Fruit fly (Drosophila melanogaster) whole organism, wandering third instar larva: ENCODE data around the gene CG3527.

Source experiments
- Abd-B ChIP-seq: fragments of >200 bp; optimal IDR thresholded peaks from 2 replicates; lab custom pipeline; 2017; ENCODE audit warnings: missing biosample characterization, missing genetic modification characterization
- CG32264 ChIP-seq: fragments of 200-800 bp; sonication (Bioruptor generic); optimal IDR thresholded peaks from 2 replicates; lab custom pipeline; 2016; ENCODE audit warnings: missing biosample characterization, missing genetic modification characterization
- CG9705 ChIP-seq: fragments of 200-800 bp; sonication (Bioruptor generic); optimal IDR thresholded peaks from 2 replicates; lab custom pipeline; 2018; ENCODE audit warnings: missing biosample characterization, mild to moderate bottlenecking, missing genetic modification characterization
- CrebA ChIP-seq: fragments of 200-800 bp; sonication (Bioruptor generic); optimal IDR thresholded peaks from 2 replicates; lab custom pipeline; 2016; ENCODE audit warnings: missing biosample characterization, mild to moderate bottlenecking, missing genetic modification characterization, borderline replicate concordance
- Dfd ChIP-seq: fragments of >200 bp; optimal IDR thresholded peaks from 2 replicates; lab custom pipeline; 2017; ENCODE audit warnings: missing biosample characterization, missing genetic modification characterization
- Dif ChIP-seq: fragments of 200-275, 200-300 bp; sonication (Bioruptor generic); optimal IDR thresholded peaks from 2 replicates; lab custom pipeline; 2018; ENCODE audit warnings: missing biosample characterization, missing genetic modification characterization; ENCODE audit not compliant: partially characterized antibody
- GATAd ChIP-seq: sonication (Bioruptor generic); optimal IDR thresholded peaks from 2 replicates; lab custom pipeline; 2016; ENCODE audit warnings: missing biosample characterization, missing genetic modification characterization
- HLH106 ChIP-seq: fragments of 200-800 bp; optimal IDR thresholded peaks from 3 replicates; lab custom pipeline; 2019; ENCODE audit warnings: missing biosample characterization, mild to moderate bottlenecking, missing genetic modification characterization, moderate library complexity
- Hnf4 ChIP-seq: fragments of 200-800 bp; sonication (Bioruptor generic); optimal IDR thresholded peaks from 2 replicates; lab custom pipeline; 2016; ENCODE audit warnings: missing biosample characterization, mild to moderate bottlenecking, missing genetic modification characterization
- Hr78 ChIP-seq: fragments of >200 bp; optimal IDR thresholded peaks from 2 replicates; lab custom pipeline; 2017; ENCODE audit warnings: missing biosample characterization, missing genetic modification characterization
- Hr83 ChIP-seq: fragments of 200-300 bp; sonication (Bioruptor generic); optimal IDR thresholded peaks from 2 replicates; lab custom pipeline; 2016; ENCODE audit warnings: missing biosample characterization, mild to moderate bottlenecking, missing genetic modification characterization, moderate library complexity; ENCODE audit not compliant: poor library complexity, severe bottlenecking
- Jra ChIP-seq: sonication (Bioruptor generic); optimal IDR thresholded peaks from 2 replicates; lab custom pipeline; 2016; ENCODE audit warnings: missing biosample characterization, missing genetic modification characterization
- Mio ChIP-seq: sonication (Bioruptor generic); optimal IDR thresholded peaks from 2 replicates; lab custom pipeline; 2016; ENCODE audit warnings: missing biosample characterization, missing genetic modification characterization
- N ChIP-seq: fragments of >200 bp; optimal IDR thresholded peaks from 2 replicates; lab custom pipeline; 2018; ENCODE audit warnings: missing biosample characterization, missing external identifiers, missing genetic modification characterization
- OdsH ChIP-seq: fragments of 200-800 bp; sonication (Bioruptor generic); optimal IDR thresholded peaks from 2 replicates; lab custom pipeline; 2016; ENCODE audit warnings: missing biosample characterization, mild to moderate bottlenecking, missing genetic modification characterization
- Sp1 ChIP-seq: fragments of 200-800 bp; sonication (Bioruptor generic); optimal IDR thresholded peaks from 3 replicates; lab custom pipeline; 2019; ENCODE audit warnings: missing biosample characterization, mild to moderate bottlenecking, missing genetic modification characterization, moderate library complexity
- br ChIP-seq: fragments of 200-800 bp; sonication (Bioruptor generic); optimal IDR thresholded peaks from 2 replicates; lab custom pipeline; 2016; ENCODE audit warnings: missing biosample characterization, missing genetic modification characterization
- brk ChIP-seq: fragments of 200-800 bp; sonication (Bioruptor generic); optimal IDR thresholded peaks from 2 replicates; lab custom pipeline; 2016; ENCODE audit warnings: missing biosample characterization, mild to moderate bottlenecking, missing genetic modification characterization
- dl ChIP-seq, 2 experiments: fragments of 175-275, 200-275 bp in 1 of 2; fragments of 200-275 bp in 1 of 2; sonication (Bioruptor generic); optimal IDR thresholded peaks; lab custom pipeline; 2018; ENCODE audit warnings: mild to moderate bottlenecking in 2 of 2, missing biosample characterization in 2 of 2, missing genetic modification characterization in 2 of 2, moderate library complexity in 2 of 2; ENCODE audit not compliant: partially characterized antibody in 2 of 2, insufficient read depth in 1 of 2
- dmrt93B ChIP-seq: fragments of 200-800 bp; sonication (Bioruptor generic); optimal IDR thresholded peaks from 2 replicates; lab custom pipeline; 2018; ENCODE audit warnings: missing biosample characterization, mild to moderate bottlenecking, missing genetic modification characterization
- dsf ChIP-seq: sonication (Bioruptor generic); optimal IDR thresholded peaks from 2 replicates; lab custom pipeline; 2016; ENCODE audit warnings: missing biosample characterization, missing genetic modification characterization, borderline replicate concordance
- ey ChIP-seq: fragments of 200-800 bp; sonication (Bioruptor generic); optimal IDR thresholded peaks from 2 replicates; lab custom pipeline; 2016; ENCODE audit warnings: missing biosample characterization, missing genetic modification characterization
- foxo ChIP-seq, 2 experiments: fragments of 200-800 bp; sonication (Bioruptor generic); optimal IDR thresholded peaks; 2 replicates in 1 of 2; 3 replicates in 1 of 2; lab custom pipeline; 2016 to 2017; ENCODE audit warnings: missing biosample characterization in 2 of 2, missing genetic modification characterization in 2 of 2
- fru ChIP-seq: fragments of 200-800 bp; sonication (Bioruptor generic); optimal IDR thresholded peaks from 3 replicates; lab custom pipeline; 2016; ENCODE audit warnings: missing biosample characterization, mild to moderate bottlenecking, missing genetic modification characterization
- h ChIP-seq: fragments of 200-800 bp; sonication (Bioruptor generic); optimal IDR thresholded peaks from 3 replicates; lab custom pipeline; 2016; ENCODE audit warnings: missing biosample characterization, mild to moderate bottlenecking, missing genetic modification characterization
- jim ChIP-seq: fragments of 175-275, 200-325 bp; sonication (Bioruptor generic); optimal IDR thresholded peaks from 2 replicates; lab custom pipeline; 2016; ENCODE audit warnings: missing biosample characterization, mild to moderate bottlenecking, missing genetic modification characterization
- lola ChIP-seq: fragments of >200 bp; optimal IDR thresholded peaks from 2 replicates; lab custom pipeline; 2017; ENCODE audit warnings: missing biosample characterization, missing genetic modification characterization
- pan ChIP-seq: fragments of >200 bp; optimal IDR thresholded peaks from 2 replicates; lab custom pipeline; 2017
- psq ChIP-seq: fragments of 200-800 bp; sonication (Bioruptor generic); optimal IDR thresholded peaks from 3 replicates; lab custom pipeline; 2017; ENCODE audit warnings: missing biosample characterization, mild to moderate bottlenecking, missing genetic modification characterization, moderate library complexity
- rgr ChIP-seq: fragments of 200-800 bp; sonication (Bioruptor generic); optimal IDR thresholded peaks from 3 replicates; lab custom pipeline; 2016; ENCODE audit warnings: missing biosample characterization, mild to moderate bottlenecking, missing genetic modification characterization
- sage ChIP-seq: fragments of 200-800 bp; sonication (Bioruptor generic); optimal IDR thresholded peaks from 2 replicates; lab custom pipeline; 2016; ENCODE audit warnings: missing biosample characterization, mild to moderate bottlenecking, missing genetic modification characterization
- sv ChIP-seq: fragments of 200-800 bp; sonication (Bioruptor generic); optimal IDR thresholded peaks from 3 replicates; lab custom pipeline; 2016; ENCODE audit warnings: missing biosample characterization, missing genetic modification characterization
- tai ChIP-seq: sonication (Bioruptor generic); optimal IDR thresholded peaks from 2 replicates; lab custom pipeline; 2016; ENCODE audit warnings: missing biosample characterization, missing genetic modification characterization
- usp ChIP-seq: fragments of >200 bp; optimal IDR thresholded peaks from 2 replicates; lab custom pipeline; 2017; ENCODE audit warnings: missing biosample characterization, missing genetic modification characterization
- woc ChIP-seq: sonication (Bioruptor generic); optimal IDR thresholded peaks from 2 replicates; lab custom pipeline; 2016; ENCODE audit warnings: missing biosample characterization, mild to moderate bottlenecking, missing genetic modification characterization

Gene CG3527

DNA sequence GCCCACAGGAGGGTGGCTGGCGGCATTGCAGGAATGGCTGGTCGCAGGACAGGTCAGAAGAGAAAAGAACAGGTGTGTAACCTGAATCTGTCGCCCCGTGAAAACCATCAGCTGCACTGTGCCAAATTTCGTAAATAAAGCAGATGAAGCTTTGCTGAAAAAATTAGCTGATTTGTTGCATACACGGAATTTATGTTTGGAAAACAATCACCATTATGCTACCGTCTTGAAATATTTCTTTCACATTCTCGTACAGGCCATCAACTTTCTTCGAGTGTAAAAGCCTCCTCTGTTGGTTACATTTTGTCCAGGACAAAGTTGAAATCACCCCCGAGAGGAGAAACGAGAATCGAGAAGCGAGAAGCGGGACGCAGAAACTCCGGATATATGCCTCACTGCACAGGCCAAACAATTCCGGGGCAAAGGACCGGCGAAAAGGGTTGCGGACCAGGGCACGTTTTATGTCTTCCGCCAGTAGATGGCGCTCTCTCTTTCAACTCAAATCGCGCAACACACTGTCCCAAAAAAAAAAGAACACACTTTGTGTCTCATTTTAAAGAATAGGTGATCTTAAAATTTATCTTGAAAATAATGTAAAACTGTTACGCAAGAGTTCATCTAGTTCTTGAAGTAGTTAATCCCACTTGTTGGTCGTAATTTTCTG is 8.5 kb downstream of the CG3527 start:
- TF ChIP-seq Jra (GFP tag; lab: Kevin White, UChicago), result no peak
- no peak for TF ChIP-seq Hr78 (GFP tag; lab: Kevin White, UChicago)
- no peak for TF ChIP-seq lola (GFP tag; lab: Kevin White, UChicago)
- TF ChIP-seq sage (GFP tag; lab: Kevin White, UChicago), result no peak
- TF ChIP-seq CrebA (GFP tag; lab: Kevin White, UChicago), result no peak
- TF ChIP-seq br (GFP tag; lab: Kevin White, UChicago), result no peak
- no peak for TF ChIP-seq tai (GFP tag; lab: Kevin White, UChicago)
- TF ChIP-seq GATAd, result no peak
- no peak for TF ChIP-seq Dif (GFP tag; lab: Kevin White, UChicago)
- no peak for TF ChIP-seq N (GFP tag; lab: Kevin White, UChicago)
- TF ChIP-seq Hr83 (GFP tag; lab: Kevin White, UChicago), result no peak
- TF ChIP-seq psq (GFP tag; lab: Kevin White, UChicago), result peak; percentile 18
- no peak for TF ChIP-seq pan (lab: Kevin White, UChicago)
- TF ChIP-seq h (GFP tag; lab: Kevin White, UChicago), result peak; percentile 48
- TF ChIP-seq ey (GFP tag; lab: Kevin White, UChicago), result peak; percentile 19
- TF ChIP-seq HLH106, result peak; percentile 49
- TF ChIP-seq jim (GFP tag; lab: Kevin White, UChicago), result no peak
- TF ChIP-seq dsf (GFP tag; lab: Kevin White, UChicago), result no peak
- TF ChIP-seq CG32264 (GFP tag; lab: Kevin White, UChicago), result no peak
- no peak for TF ChIP-seq CG9705 (GFP tag; lab: Kevin White, UChicago)
- TF ChIP-seq Mio (GFP tag; lab: Kevin White, UChicago), result no peak
- no peak for TF ChIP-seq dl (GFP tag; optimal IDR thresholded peaks at IDR 0.05; lab: Kevin White, UChicago; ENCODE audit: insufficient read depth in 1 of 2, partially characterized antibody in 2 of 2)
- TF ChIP-seq sv (GFP tag; lab: Kevin White, UChicago), result no peak
- TF ChIP-seq OdsH (GFP tag; lab: Kevin White, UChicago), result no peak
- TF ChIP-seq Abd-B (GFP tag; lab: Kevin White, UChicago), result no peak
- peak; percentile 9 for TF ChIP-seq Sp1
- TF ChIP-seq foxo (GFP tag; optimal IDR thresholded peaks at IDR 0.05; lab: Kevin White, UChicago), result peak in 1 of 2 experiments; percentile 35
- peak; percentile 31 for TF ChIP-seq rgr (GFP tag; lab: Kevin White, UChicago)
- peak; percentile 4 for TF ChIP-seq dmrt93B (GFP tag; lab: Kevin White, UChicago)
- peak; percentile 36 for TF ChIP-seq fru
- TF ChIP-seq, all 38 proteins: peak for 9

DNA sequence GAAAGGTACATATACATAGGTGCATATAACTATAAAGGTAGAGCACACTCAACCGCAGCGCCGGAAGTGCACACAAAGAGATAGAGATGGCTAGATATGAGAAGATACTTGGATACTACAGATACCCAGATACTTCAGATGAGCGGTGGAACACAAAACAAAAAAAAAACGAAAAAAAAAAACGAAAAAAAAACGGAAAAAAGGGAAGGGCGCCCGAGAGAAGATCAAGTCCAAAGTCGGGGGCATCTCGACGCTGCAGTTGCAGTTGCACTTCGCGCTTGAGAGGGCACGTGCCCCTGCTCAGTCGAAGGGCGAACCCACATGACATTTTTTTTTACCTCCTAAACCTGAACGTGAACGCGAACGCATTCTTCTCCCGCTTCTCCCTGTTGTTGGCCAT is 12.2 kb downstream of the CG3527 start:
- TF ChIP-seq CrebA (GFP tag; lab: Kevin White, UChicago) (no peak), Hr78 (GFP tag; lab: Kevin White, UChicago) (no peak), foxo (GFP tag; optimal IDR thresholded peaks at IDR 0.05; lab: Kevin White, UChicago) (no peak), Dif (GFP tag; lab: Kevin White, UChicago) (no peak), Abd-B (GFP tag; lab: Kevin White, UChicago) (no peak), lola (GFP tag; lab: Kevin White, UChicago) (no peak), brk (no peak), jim (GFP tag; lab: Kevin White, UChicago) (no peak), CG9705 (GFP tag; lab: Kevin White, UChicago) (no peak), fru (no peak), OdsH (GFP tag; lab: Kevin White, UChicago) (no peak), GATAd (no peak), Hnf4 (GFP tag; lab: Kevin White, UChicago) (no peak), woc (GFP tag; lab: Kevin White, UChicago) (no peak), dsf (GFP tag; lab: Kevin White, UChicago) (no peak)

DNA sequence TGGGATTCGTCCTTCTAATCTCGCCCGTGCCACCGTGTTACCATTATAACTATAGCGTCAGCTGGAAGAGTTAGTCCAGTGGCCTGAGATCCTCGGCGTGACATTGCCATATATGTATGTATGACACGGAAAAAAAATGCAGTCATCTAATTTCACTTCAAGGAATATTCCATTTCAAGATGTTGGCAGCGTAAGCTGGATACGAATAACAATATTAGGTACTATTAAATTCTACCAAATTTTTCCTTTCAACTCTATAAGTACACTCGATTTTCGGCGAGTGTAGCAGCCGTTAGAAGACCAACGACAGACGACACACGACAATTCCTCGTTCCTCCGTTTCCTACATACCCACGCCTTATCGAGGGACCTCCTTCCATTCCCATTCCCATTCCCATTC is 13.2 kb downstream of the CG3527 start:
- TF ChIP-seq h (GFP tag; lab: Kevin White, UChicago) (no peak), usp (no peak), Abd-B (GFP tag; lab: Kevin White, UChicago) (no peak), Hnf4 (GFP tag; lab: Kevin White, UChicago) (no peak), tai (GFP tag; lab: Kevin White, UChicago) (no peak), ey (GFP tag; lab: Kevin White, UChicago) (no peak), CrebA (GFP tag; lab: Kevin White, UChicago) (no peak), Dfd (GFP tag; lab: Kevin White, UChicago) (no peak), Jra (GFP tag; lab: Kevin White, UChicago) (no peak), sage (GFP tag; lab: Kevin White, UChicago) (no peak), CG9705 (GFP tag; lab: Kevin White, UChicago) (no peak), OdsH (GFP tag; lab: Kevin White, UChicago) (no peak), pan (lab: Kevin White, UChicago) (no peak), foxo (GFP tag; optimal IDR thresholded peaks at IDR 0.05; lab: Kevin White, UChicago) (no peak), Hr78 (GFP tag; lab: Kevin White, UChicago) (no peak)
